Fruit fly (Drosophila melanogaster) Kc167 (cell line): Measurements from ENCODE around the gene gb.

Source experiments
- Myc ChIP-seq: fragments of >200 bp; optimal IDR thresholded peaks from 2 replicates; lab custom pipeline; 2017; ENCODE audit warnings: missing external identifiers
- Sin3A ChIP-seq: fragments of >200 bp; optimal IDR thresholded peaks from 2 replicates; lab custom pipeline; 2018; ENCODE audit warnings: missing external identifiers
- h ChIP-seq: fragments of >200 bp; optimal IDR thresholded peaks from 3 replicates; lab custom pipeline; 2018; ENCODE audit warnings: missing external identifiers
- insv ChIP-seq: fragments of >200 bp; optimal IDR thresholded peaks from 3 replicates; lab custom pipeline; 2018; ENCODE audit warnings: missing external identifiers
- psq ChIP-seq: fragments of >200 bp; optimal IDR thresholded peaks from 2 replicates; lab custom pipeline; 2017; ENCODE audit warnings: missing external identifiers
- ttk ChIP-seq: sonication (Bioruptor generic); optimal IDR thresholded peaks from 2 replicates; lab custom pipeline; 2017; ENCODE audit warnings: missing external identifiers

The gb gene

dm6 chr3R:27129580-27130385 is 17.7 kb upstream of the gb start:
- TF ChIP-seq Sin3A (lab: Kevin White, UChicago) (no peak), h (lab: Kevin White, UChicago) (no peak), psq (lab: Kevin White, UChicago) (no peak), Myc (lab: Kevin White, UChicago) (no peak), ttk (lab: Kevin White, UChicago) (no peak), insv (lab: Kevin White, UChicago) (no peak)

dm6 chr3R:27128723-27129122 is 16.7 kb upstream of the gb start:
- TF ChIP-seq insv (lab: Kevin White, UChicago) (no peak), Sin3A (lab: Kevin White, UChicago) (no peak), ttk (lab: Kevin White, UChicago) (no peak), psq (lab: Kevin White, UChicago) (no peak), h (lab: Kevin White, UChicago) (no peak), Myc (lab: Kevin White, UChicago) (no peak)

- TF ChIP-seq Sin3A (lab: Kevin White, UChicago) = no peak
- no peak for TF ChIP-seq h (lab: Kevin White, UChicago)
- TF ChIP-seq Myc (lab: Kevin White, UChicago) = no peak
- no peak for TF ChIP-seq psq (lab: Kevin White, UChicago)
- no peak for TF ChIP-seq insv (lab: Kevin White, UChicago)
- TF ChIP-seq ttk (lab: Kevin White, UChicago) = no peak
Observed at dm6 chr3R:27124588-27124987, 12.5 kb upstream of the gb start, which contains the start of gene CG6059. CG6059 (minus strand) TSS chr3R:27124688.

dm6 chr3R:27118346-27118745 is 6.3 kb upstream of the gb start, which contains the start of gene CG5882:
CG5882 (plus strand) TSS chr3R:27118646.
- TF ChIP-seq Sin3A (lab: Kevin White, UChicago) (no peak), h (lab: Kevin White, UChicago) (no peak), Myc (lab: Kevin White, UChicago) (no peak), insv (lab: Kevin White, UChicago) (no peak), psq (lab: Kevin White, UChicago) (no peak), ttk (lab: Kevin White, UChicago) (no peak)

- TF ChIP-seq Myc (lab: Kevin White, UChicago) = no peak
Observed at dm6 chr3R:27116465-27117092, 4.5 kb upstream of the gb start, which contains the start of the genes CG6066 and CG5880. CG6066 (minus strand) TSS chr3R:27116707. CG5880 (plus strand) TSS chr3R:27116745.

- TF ChIP-seq psq (lab: Kevin White, UChicago) (no peak), Sin3A (lab: Kevin White, UChicago) (no peak)
Observed at dm6 chr3R:27109458-27109857, 2.6 kb downstream of the gb start.

dm6 chr3R:27108111-27108510 is 4.0 kb downstream of the gb start:
- TF ChIP-seq ttk (lab: Kevin White, UChicago) (no peak), Sin3A (lab: Kevin White, UChicago) (no peak), Myc (lab: Kevin White, UChicago) (no peak), psq (lab: Kevin White, UChicago) (no peak), h (lab: Kevin White, UChicago) (no peak), insv (lab: Kevin White, UChicago) (no peak)

- TF ChIP-seq insv (lab: Kevin White, UChicago) (no peak), h (lab: Kevin White, UChicago) (no peak), Sin3A (lab: Kevin White, UChicago) (no peak), ttk (lab: Kevin White, UChicago) (no peak), Myc (lab: Kevin White, UChicago) (no peak), psq (lab: Kevin White, UChicago) (no peak)
Observed at dm6 chr3R:27106134-27106694, 5.9 kb downstream of the gb start, which contains the start of gene CAH9. CAH9 (minus strand) TSS chr3R:27106184.

- TF ChIP-seq h (lab: Kevin White, UChicago) (no peak), psq (lab: Kevin White, UChicago) (no peak), Myc (lab: Kevin White, UChicago) (no peak), Sin3A (lab: Kevin White, UChicago) (no peak), ttk (lab: Kevin White, UChicago) (no peak), insv (lab: Kevin White, UChicago) (no peak)
Observed at dm6 chr3R:27105439-27105838, 6.6 kb downstream of the gb start.

dm6 chr3R:27100930-27101329 is 11.1 kb downstream of the gb start, which contains the start of gene Jhbp11:
Jhbp11 (plus strand) TSS chr3R:27101230.
- no peak for TF ChIP-seq Myc (lab: Kevin White, UChicago)
- no peak for TF ChIP-seq ttk (lab: Kevin White, UChicago)
- TF ChIP-seq h (lab: Kevin White, UChicago) = no peak
- TF ChIP-seq psq (lab: Kevin White, UChicago) = no peak
- no peak for TF ChIP-seq Sin3A (lab: Kevin White, UChicago)
- no peak for TF ChIP-seq insv (lab: Kevin White, UChicago)

- TF ChIP-seq Sin3A (lab: Kevin White, UChicago) (no peak), Myc (lab: Kevin White, UChicago) (no peak), insv (lab: Kevin White, UChicago) (no peak), h (lab: Kevin White, UChicago) (no peak), ttk (lab: Kevin White, UChicago) (no peak), psq (lab: Kevin White, UChicago) (no peak)
Observed at dm6 chr3R:27099579-27099978, 12.5 kb downstream of the gb start, which contains the start of gene eater. eater (minus strand) TSS chr3R:27099679.
